Worm (Caenorhabditis elegans) whole organism, late embryonic: ENCODE measurements around the gene F41E7.6.

Source experiments
- C08G9.2 ChIP-seq: sonication (generic microtip); optimal IDR thresholded peaks from 2 replicates; lab custom pipeline; 2016; ENCODE audit warnings: mild to moderate bottlenecking, missing genetic modification characterization, moderate library complexity, missing compliant biosample characterization
- F13H6.1 ChIP-seq: sonication (generic microtip); optimal IDR thresholded peaks from 2 replicates; lab custom pipeline; 2016; ENCODE audit warnings: missing genetic modification characterization, missing compliant biosample characterization
- K09A11.1 ChIP-seq: sonication (generic microtip); optimal IDR thresholded peaks from 2 replicates; lab custom pipeline; 2017; ENCODE audit warnings: antibody characterized with exemption, mild to moderate bottlenecking, missing genetic modification characterization, missing compliant biosample characterization; ENCODE audit not compliant: insufficient read depth
- T23F11.4 ChIP-seq: fragments of 200-800 bp; sonication (Bioruptor generic); optimal IDR thresholded peaks from 2 replicates; lab custom pipeline; 2018; ENCODE audit warnings: mild to moderate bottlenecking, missing genetic modification characterization, missing compliant biosample characterization
- Y22D7AL.16 ChIP-seq: sonication (generic microtip); optimal IDR thresholded peaks from 2 replicates; lab custom pipeline; 2016; ENCODE audit warnings: missing genetic modification characterization, missing compliant biosample characterization
- ama-1 ChIP-seq: fragments of 150-350 bp; optimal IDR thresholded peaks from 2 replicates; lab custom pipeline; 2014
- ceh-18 ChIP-seq: sonication (generic microtip); optimal IDR thresholded peaks from 2 replicates; lab custom pipeline; 2016; ENCODE audit warnings: missing genetic modification characterization, missing compliant biosample characterization
- ceh-2 ChIP-seq: sonication (generic microtip); optimal IDR thresholded peaks from 2 replicates; lab custom pipeline; 2016; ENCODE audit warnings: missing genotype, missing genetic modification characterization, missing compliant biosample characterization
- ceh-22 ChIP-seq: sonication (generic microtip); optimal IDR thresholded peaks from 2 replicates; lab custom pipeline; 2017; ENCODE audit warnings: missing biosample characterization, missing genetic modification characterization
- ceh-30 ChIP-seq: fragments of 150-350 bp; optimal IDR thresholded peaks from 2 replicates; lab custom pipeline; 2014; ENCODE audit warnings: missing biosample characterization, missing genetic modification characterization
- ceh-31 ChIP-seq: sonication (generic microtip); optimal IDR thresholded peaks from 2 replicates; lab custom pipeline; 2016; ENCODE audit warnings: missing genetic modification characterization, missing compliant biosample characterization
- ceh-34 ChIP-seq: sonication (generic microtip); optimal IDR thresholded peaks from 2 replicates; lab custom pipeline; 2016; ENCODE audit warnings: mild to moderate bottlenecking, missing genetic modification characterization, missing compliant biosample characterization
- ceh-48 ChIP-seq: sonication (generic microtip); optimal IDR thresholded peaks from 2 replicates; lab custom pipeline; 2016; ENCODE audit warnings: missing genetic modification characterization, inconsistent platforms, missing compliant biosample characterization
- ceh-6 ChIP-seq: fragments of 200-800 bp; sonication (Bioruptor generic); optimal IDR thresholded peaks from 2 replicates; lab custom pipeline; 2018; ENCODE audit warnings: mild to moderate bottlenecking, missing genetic modification characterization, missing compliant biosample characterization
- ceh-9 ChIP-seq: sonication (generic microtip); optimal IDR thresholded peaks from 2 replicates; lab custom pipeline; 2016; ENCODE audit warnings: mild to moderate bottlenecking, missing genetic modification characterization, inconsistent platforms, missing compliant biosample characterization
- che-1 ChIP-seq: sonication (generic microtip); optimal IDR thresholded peaks from 2 replicates; lab custom pipeline; 2016; ENCODE audit warnings: mild to moderate bottlenecking, missing genetic modification characterization, missing compliant biosample characterization
- dmd-4 ChIP-seq: sonication (generic microtip); optimal IDR thresholded peaks from 2 replicates; lab custom pipeline; 2016; ENCODE audit warnings: borderline replicate concordance, missing genetic modification characterization, missing compliant biosample characterization
- elt-2 ChIP-seq: sonication (generic microtip); optimal IDR thresholded peaks from 2 replicates; lab custom pipeline; 2016; ENCODE audit warnings: missing genetic modification reagents, missing genetic modification characterization, missing compliant biosample characterization
- elt-4 ChIP-seq: sonication (generic microtip); optimal IDR thresholded peaks from 2 replicates; lab custom pipeline; 2016; ENCODE audit warnings: missing genetic modification characterization, missing compliant biosample characterization
- eyg-1 ChIP-seq: sonication (generic microtip); optimal IDR thresholded peaks from 2 replicates; lab custom pipeline; 2016; ENCODE audit warnings: missing genotype, missing genetic modification characterization, missing compliant biosample characterization
- fkh-6 ChIP-seq: sonication (generic microtip); optimal IDR thresholded peaks from 2 replicates; lab custom pipeline; 2016; ENCODE audit warnings: missing genetic modification characterization, missing compliant biosample characterization
- gmeb-2 ChIP-seq: sonication (generic microtip); optimal IDR thresholded peaks from 2 replicates; lab custom pipeline; 2016; ENCODE audit warnings: missing genetic modification characterization, inconsistent platforms, missing compliant biosample characterization
- hlh-13 ChIP-seq: fragments of 200-800 bp; sonication (Bioruptor generic); optimal IDR thresholded peaks from 2 replicates; lab custom pipeline; 2018; ENCODE audit warnings: mild to moderate bottlenecking, missing genetic modification characterization, missing compliant biosample characterization
- hlh-15 ChIP-seq: sonication (generic microtip); optimal IDR thresholded peaks from 2 replicates; lab custom pipeline; 2016; ENCODE audit warnings: missing genetic modification characterization, missing compliant biosample characterization
- hlh-30 ChIP-seq: sonication (generic microtip); optimal IDR thresholded peaks from 2 replicates; lab custom pipeline; 2017; ENCODE audit warnings: antibody characterized with exemption, missing genetic modification characterization, missing compliant biosample characterization; ENCODE audit not compliant: insufficient read depth
- lim-6 ChIP-seq: sonication (generic microtip); optimal IDR thresholded peaks from 2 replicates; lab custom pipeline; 2016; ENCODE audit warnings: missing genetic modification characterization, missing compliant biosample characterization
- lin-11 ChIP-seq: fragments of 200-800 bp; sonication (Bioruptor generic); optimal IDR thresholded peaks from 2 replicates; lab custom pipeline; 2018; ENCODE audit warnings: mild to moderate bottlenecking, missing genetic modification characterization, missing compliant biosample characterization
- madf-2 ChIP-seq: sonication (generic microtip); optimal IDR thresholded peaks from 2 replicates; lab custom pipeline; 2017; ENCODE audit warnings: missing genetic modification characterization, missing compliant biosample characterization
- nhr-11 ChIP-seq: fragments of 150-350 bp; optimal IDR thresholded peaks from 2 replicates; lab custom pipeline; 2014; ENCODE audit warnings: missing biosample characterization, missing genetic modification characterization
- pat-9 ChIP-seq: fragments of 200-800 bp; sonication (Bioruptor generic); optimal IDR thresholded peaks from 2 replicates; lab custom pipeline; 2018; ENCODE audit warnings: mild to moderate bottlenecking, missing genetic modification characterization, moderate library complexity, missing compliant biosample characterization
- pha-4 ChIP-seq: fragments of 150-350 bp; optimal IDR thresholded peaks from 2 replicates; lab custom pipeline; 2018; ENCODE audit warnings: missing biosample characterization, missing genetic modification reagents, missing genetic modification characterization
- pqm-1 ChIP-seq: sonication (generic microtip); optimal IDR thresholded peaks from 2 replicates; lab custom pipeline; 2016; ENCODE audit warnings: missing genetic modification characterization, missing compliant biosample characterization
- pros-1 ChIP-seq: fragments of 150-350 bp; optimal IDR thresholded peaks from 2 replicates; lab custom pipeline; 2014; ENCODE audit warnings: missing biosample characterization, missing genetic modification reagents, missing genetic modification characterization
- ref-2 ChIP-seq: sonication (generic microtip); optimal IDR thresholded peaks from 2 replicates; lab custom pipeline; 2016; ENCODE audit warnings: missing genetic modification characterization, missing compliant biosample characterization
- rnt-1 ChIP-seq: sonication (generic microtip); optimal IDR thresholded peaks from 2 replicates; lab custom pipeline; 2016; ENCODE audit warnings: missing genetic modification characterization, missing compliant biosample characterization
- sdc-2 ChIP-seq: sonication (generic microtip); optimal IDR thresholded peaks from 2 replicates; lab custom pipeline; 2016; ENCODE audit warnings: missing genotype, missing genetic modification characterization, missing compliant biosample characterization
- syd-9 ChIP-seq: sonication (generic microtip); optimal IDR thresholded peaks from 2 replicates; lab custom pipeline; 2016; ENCODE audit warnings: mild to moderate bottlenecking, missing genetic modification characterization, moderate library complexity, missing compliant biosample characterization
- tbx-7 ChIP-seq: sonication (generic microtip); optimal IDR thresholded peaks from 2 replicates; lab custom pipeline; 2016; ENCODE audit warnings: missing genotype, missing genetic modification characterization, missing compliant biosample characterization
- ttx-3 ChIP-seq: sonication (generic microtip); optimal IDR thresholded peaks from 2 replicates; lab custom pipeline; 2016; ENCODE audit warnings: missing genetic modification reagents, missing genetic modification characterization, missing compliant biosample characterization
- unc-3 ChIP-seq, 2 experiments: fragments of 200-800 bp in 1 of 2; sonication (Bioruptor generic) in 1 of 2; sonication (generic microtip) in 1 of 2; conservative IDR thresholded peaks in 1 of 2; optimal IDR thresholded peaks in 1 of 2; 2 replicates each; pipeline versions ENCODE4 v1.3.6 to Lab custom; 2016 to 2022; ENCODE audit warnings: missing compliant biosample characterization in 2 of 2, missing genetic modification characterization in 2 of 2, missing genetic modification reagents in 1 of 2
- unc-42 ChIP-seq: sonication (generic microtip); optimal IDR thresholded peaks from 2 replicates; lab custom pipeline; 2016; ENCODE audit warnings: missing genotype, missing genetic modification characterization, missing compliant biosample characterization
- unc-86 ChIP-seq: sonication (generic microtip); optimal IDR thresholded peaks from 2 replicates; lab custom pipeline; 2016; ENCODE audit warnings: missing genetic modification characterization, missing compliant biosample characterization
- ztf-16 ChIP-seq: sonication (generic microtip); optimal IDR thresholded peaks from 2 replicates; lab custom pipeline; 2017; ENCODE audit warnings: missing genetic modification characterization, missing compliant biosample characterization

F41E7.6 gene

DNA sequence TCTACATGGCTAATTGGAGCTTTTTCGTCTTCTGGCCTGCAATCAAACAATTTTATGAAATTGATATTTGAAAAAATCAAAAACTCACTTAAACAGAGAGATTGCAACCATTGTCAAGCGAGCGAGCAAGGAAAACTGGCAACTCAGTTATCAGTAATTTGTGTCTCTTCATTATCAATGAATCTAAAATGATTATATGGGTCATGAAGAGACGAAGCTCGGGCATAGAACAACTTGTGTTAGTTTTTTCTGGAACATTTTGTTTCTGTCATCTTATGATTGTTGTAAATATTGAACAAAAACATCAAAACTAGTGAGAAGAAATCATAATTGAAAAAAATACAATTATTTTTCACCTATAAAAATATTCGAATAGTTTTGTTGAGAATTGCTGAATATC, 30.7 kb upstream of the F41E7.6 start, which contains the start of gene R07E3.1:
Gene R07E3.1 (minus strand): TSS at position 176 of the 400 bp plus-strand sequence.
- TF ChIP-seq che-1 (tag; lab: Kevin White, UChicago) = no peak
- TF ChIP-seq elt-2 = peak; percentile 67

DNA sequence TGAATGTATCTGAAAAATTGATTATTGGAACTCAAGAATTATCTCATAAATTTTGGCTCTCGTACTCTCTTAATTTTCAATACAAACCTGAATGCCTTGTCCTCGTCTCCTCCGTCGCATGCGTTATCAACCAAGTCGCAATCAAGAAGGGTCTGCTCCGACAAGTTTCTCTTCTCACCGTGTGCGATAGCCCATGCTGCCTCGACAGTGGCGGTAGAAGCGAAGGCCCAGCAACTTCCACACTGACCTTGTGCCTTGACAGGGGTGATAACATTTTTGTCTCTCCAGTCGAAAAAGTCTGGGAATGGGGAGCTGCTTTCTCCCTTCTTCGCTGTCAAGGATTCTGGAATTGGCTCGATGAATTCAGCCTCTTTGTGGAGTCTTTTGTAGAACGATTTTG, 29.8 kb upstream of the F41E7.6 start:
- peak; percentile 54 for TF ChIP-seq elt-2
- no peak for TF ChIP-seq ztf-16

ce11 chrX:10338761-10339160, 28.5 kb upstream of the F41E7.6 start:
- TF ChIP-seq lin-11 (tag; lab: Kevin White, UChicago) = no peak
- TF ChIP-seq hlh-15 (tag; lab: Kevin White, UChicago) = no peak
- no peak for TF ChIP-seq fkh-6 (tag; lab: Kevin White, UChicago)
- no peak for TF ChIP-seq ref-2 (tag; lab: Kevin White, UChicago)
- TF ChIP-seq pha-4 (tag; lab: Kevin White, UChicago) = no peak
- TF ChIP-seq T23F11.4 (GFP tag; lab: Kevin White, UChicago) = no peak
- TF ChIP-seq dmd-4 (tag; lab: Kevin White, UChicago) = no peak
- no peak for TF ChIP-seq sdc-2 (tag; lab: Kevin White, UChicago)
- no peak for TF ChIP-seq ttx-3 (tag; lab: Kevin White, UChicago)
- TF ChIP-seq eyg-1 = no peak
- no peak for TF ChIP-seq pqm-1 (tag; lab: Kevin White, UChicago)
- TF ChIP-seq pat-9 (tag; lab: Kevin White, UChicago) = no peak
- TF ChIP-seq nhr-11 (tag; lab: Kevin White, UChicago) = no peak
- no peak for TF ChIP-seq F13H6.1 (tag; lab: Kevin White, UChicago)
- no peak for TF ChIP-seq elt-4 (tag; lab: Kevin White, UChicago)
- no peak for TF ChIP-seq ztf-16
- no peak for TF ChIP-seq che-1 (tag; lab: Kevin White, UChicago)
- no peak for TF ChIP-seq lim-6 (tag; lab: Kevin White, UChicago)
- no peak for TF ChIP-seq hlh-30

- TF ChIP-seq ceh-6 (no peak), ceh-30 (no peak), ceh-34 (no peak), T23F11.4 (GFP tag; lab: Kevin White, UChicago) (no peak), gmeb-2 (no peak), rnt-1 (tag; lab: Kevin White, UChicago) (no peak), elt-4 (tag; lab: Kevin White, UChicago) (no peak), pros-1 (tag; lab: Kevin White, UChicago) (no peak), ceh-31 (tag; lab: Kevin White, UChicago) (no peak), Y22D7AL.16 (tag; lab: Kevin White, UChicago) (no peak), ceh-48 (tag; lab: Kevin White, UChicago) (no peak), ceh-18 (tag; lab: Kevin White, UChicago) (no peak), ceh-2 (tag; lab: Kevin White, UChicago) (no peak), unc-42 (no peak), che-1 (tag; lab: Kevin White, UChicago) (no peak), hlh-15 (tag; lab: Kevin White, UChicago) (no peak), nhr-11 (tag; lab: Kevin White, UChicago) (no peak), tbx-7 (tag; lab: Kevin White, UChicago) (no peak), ceh-9 (tag; lab: Kevin White, UChicago) (no peak)
These were observed 27.8 kb upstream of the F41E7.6 start, which contains the start of gene cut-5 for ce11 chrX:10338100-10338499. Gene cut-5 (minus strand): TSS chrX:10338200.

DNA sequence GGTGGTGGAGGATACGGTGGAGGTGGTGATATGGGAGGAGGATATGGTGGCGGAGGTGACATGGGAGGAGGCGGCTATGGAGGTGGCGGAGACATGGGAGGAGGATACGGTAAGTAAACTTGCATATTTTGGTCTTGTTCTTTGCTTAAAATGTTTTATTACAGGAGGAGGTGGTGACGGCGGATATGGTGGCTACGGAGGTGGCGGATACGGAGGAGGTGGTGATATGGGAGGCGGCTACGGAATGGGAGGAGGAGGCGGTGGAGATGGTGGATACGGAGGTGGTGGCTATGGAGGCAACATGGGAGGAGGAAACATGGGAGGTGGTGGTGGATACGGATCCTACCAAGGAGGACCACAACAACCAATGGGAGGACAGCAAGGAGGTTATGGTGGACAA, 26.3 kb upstream of the F41E7.6 start:
- TF ChIP-seq unc-86 (tag; lab: Kevin White, UChicago) (no peak), pqm-1 (tag; lab: Kevin White, UChicago) (no peak), K09A11.1 (tag; lab: Kevin White, UChicago) (no peak), elt-4 (tag; lab: Kevin White, UChicago) (peak; percentile 57), C08G9.2 (tag; lab: Kevin White, UChicago) (no peak), hlh-13 (no peak), ceh-48 (tag; lab: Kevin White, UChicago) (no peak), syd-9 (tag; lab: Kevin White, UChicago) (peak; percentile 14), madf-2 (no peak), ceh-9 (tag; lab: Kevin White, UChicago) (no peak), lim-6 (tag; lab: Kevin White, UChicago) (no peak), ceh-6 (no peak), unc-3 (GFP tag; conservative IDR thresholded peaks at IDR 0.05; lab: Robert Waterston, UW) (0 out of 2 replicates have a peak, but pooled peaks have one; percentile 17), unc-3 (tag; optimal IDR thresholded peaks at IDR 0.05; lab: Kevin White, UChicago) (no peak), ama-1 (no peak), ceh-22 (tag; lab: Kevin White, UChicago) (no peak), T23F11.4 (GFP tag; lab: Kevin White, UChicago) (no peak)
